Fruit fly (Drosophila melanogaster): ENCODE results near the gene anchor.

anchor gene

DNA sequence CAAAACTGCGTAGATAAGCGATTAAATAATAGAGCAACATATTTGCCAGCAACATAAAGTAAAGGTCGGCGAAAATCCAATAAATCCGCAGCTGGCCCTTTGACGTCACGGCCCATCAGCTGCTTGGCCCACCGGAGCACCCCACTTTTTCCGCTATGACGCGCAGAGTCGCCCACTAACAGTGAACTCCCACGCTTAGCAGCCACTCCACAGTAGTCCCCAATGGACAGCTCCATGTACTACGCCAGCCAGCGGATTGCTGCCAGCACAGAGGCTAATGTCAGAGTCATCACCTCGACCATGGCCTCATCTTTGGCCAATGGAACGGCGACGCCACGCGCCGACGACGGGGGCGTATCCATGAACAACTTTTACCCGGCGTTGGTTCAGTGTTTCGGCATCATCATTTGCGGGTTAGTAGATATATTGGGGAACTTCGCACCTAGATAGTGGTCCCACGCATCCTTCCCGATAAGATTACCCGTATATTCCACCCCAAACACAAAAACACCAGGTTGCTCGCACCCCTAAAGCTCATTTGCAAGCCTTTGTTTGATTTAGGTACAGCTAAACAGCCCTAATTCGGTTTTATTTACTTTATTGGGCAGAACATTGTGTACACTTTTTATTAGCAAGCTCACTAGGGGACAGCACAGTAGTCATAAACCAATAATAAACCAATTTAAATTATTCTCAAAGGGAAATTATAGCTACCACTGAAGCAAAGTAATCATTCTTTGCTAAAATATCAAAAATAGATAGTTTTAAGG, 642 bp downstream of the anchor start:
- TF ChIP-seq Abd-B (GFP tag; optimal IDR thresholded peaks at IDR 0.05) (no peak), sv (GFP tag; optimal IDR thresholded peaks at IDR 0.05) (no peak), CrebA (GFP tag; optimal IDR thresholded peaks at IDR 0.05; ENCODE audit: borderline replicate concordance) (no peak), HLH106 (tag; optimal IDR thresholded peaks at IDR 0.05) (no peak), Hr83 (GFP tag; optimal IDR thresholded peaks at IDR 0.05; ENCODE audit: poor library complexity, severe bottlenecking) (no peak), OdsH (GFP tag; optimal IDR thresholded peaks at IDR 0.05) (no peak), Hnf4 (GFP tag; optimal IDR thresholded peaks at IDR 0.05) (no peak), Vsx2 (GFP tag; optimal IDR thresholded peaks at IDR 0.05; ENCODE audit: partially characterized antibody) (no peak)

DNA sequence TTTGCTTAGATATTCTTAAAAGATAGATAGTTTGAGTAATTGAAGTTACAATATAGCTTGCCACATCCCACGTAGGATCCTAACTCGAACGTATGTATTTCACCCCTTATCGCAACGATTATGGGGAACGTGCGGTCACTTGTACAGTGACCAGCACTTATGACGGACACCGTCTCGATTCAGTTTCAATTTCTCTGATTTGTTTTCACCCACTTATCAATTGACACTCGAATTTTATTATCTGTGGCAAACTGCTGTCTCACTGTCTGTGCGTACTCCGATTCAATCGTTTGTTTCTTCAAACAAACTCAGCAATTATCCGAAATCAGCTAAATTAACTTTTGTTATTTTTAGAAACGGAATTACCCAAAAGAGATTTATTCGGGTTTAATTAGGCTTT, 1.3 kb downstream of the anchor start:
- TF ChIP-seq Vsx2 (GFP tag; optimal IDR thresholded peaks at IDR 0.05; ENCODE audit: partially characterized antibody) (no peak), Hr83 (GFP tag; optimal IDR thresholded peaks at IDR 0.05; ENCODE audit: poor library complexity, severe bottlenecking) (no peak), h (GFP tag; optimal IDR thresholded peaks at IDR 0.05) (peak; percentile 25), woc (GFP tag; optimal IDR thresholded peaks at IDR 0.05) (no peak), tai (GFP tag; optimal IDR thresholded peaks at IDR 0.05) (no peak), GATAd (GFP tag; optimal IDR thresholded peaks at IDR 0.05) (no peak), foxo (GFP tag; optimal IDR thresholded peaks at IDR 0.05) (peak in 1 of 2 experiments; percentile 6)

DNA sequence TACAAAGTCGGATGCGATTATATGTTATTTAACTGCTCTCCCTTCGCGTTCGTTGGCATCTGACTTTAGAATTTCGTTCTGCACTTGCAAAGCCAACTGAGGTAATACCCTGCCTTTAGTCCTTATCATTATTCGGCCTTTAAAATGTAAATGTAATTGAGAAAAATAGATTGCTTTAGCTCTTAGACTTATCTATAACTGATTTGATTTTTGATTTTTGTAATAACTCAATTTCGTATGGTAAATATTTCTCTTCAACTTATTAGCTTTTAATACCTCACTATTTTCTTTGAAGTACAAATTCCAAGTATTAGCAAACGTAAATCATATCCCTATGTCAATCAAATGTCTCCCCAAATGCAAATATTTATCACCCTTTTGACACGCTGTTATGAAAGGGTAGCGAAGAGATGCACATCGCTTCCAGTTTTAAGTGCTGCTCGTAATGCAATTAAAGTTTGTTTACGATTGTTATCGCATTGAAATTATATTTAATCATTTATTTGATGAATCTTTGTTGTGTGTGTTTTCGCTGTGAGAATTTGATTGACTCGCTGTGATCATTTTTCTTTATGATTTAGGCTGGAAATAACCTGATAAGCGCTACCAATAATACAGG, 2.7 kb downstream of the anchor start:
- TF ChIP-seq rgr (GFP tag; optimal IDR thresholded peaks at IDR 0.05) (no peak), GATAd (GFP tag; optimal IDR thresholded peaks at IDR 0.05) (no peak), ey (GFP tag; optimal IDR thresholded peaks at IDR 0.05) (no peak), Myc (optimal IDR thresholded peaks at IDR 0.05) (no peak), Abd-B (GFP tag; optimal IDR thresholded peaks at IDR 0.05) (no peak)

DNA sequence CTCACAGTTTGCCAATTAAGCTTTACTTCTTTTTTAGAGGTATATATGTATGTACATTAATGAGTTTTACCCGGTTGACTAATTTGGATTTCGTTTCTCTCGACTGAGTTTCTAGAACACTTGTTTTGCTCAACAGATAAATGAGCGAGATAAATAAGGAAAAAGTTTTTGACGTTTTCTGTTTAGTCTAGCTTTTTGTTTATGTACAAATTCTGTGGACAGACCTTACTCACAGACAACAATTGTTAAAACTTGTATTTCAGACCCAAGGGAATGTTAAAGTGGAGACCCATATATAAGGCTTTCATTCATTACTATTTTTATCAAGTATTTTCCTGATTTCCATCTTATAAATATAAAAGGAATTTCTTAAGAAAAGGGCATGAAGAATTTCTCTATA, 3.4 kb downstream of the anchor start:
- peak; percentile 7 for TF ChIP-seq rgr (GFP tag; optimal IDR thresholded peaks at IDR 0.05)
- TF ChIP-seq Abd-B (GFP tag; optimal IDR thresholded peaks at IDR 0.05) = no peak

DNA sequence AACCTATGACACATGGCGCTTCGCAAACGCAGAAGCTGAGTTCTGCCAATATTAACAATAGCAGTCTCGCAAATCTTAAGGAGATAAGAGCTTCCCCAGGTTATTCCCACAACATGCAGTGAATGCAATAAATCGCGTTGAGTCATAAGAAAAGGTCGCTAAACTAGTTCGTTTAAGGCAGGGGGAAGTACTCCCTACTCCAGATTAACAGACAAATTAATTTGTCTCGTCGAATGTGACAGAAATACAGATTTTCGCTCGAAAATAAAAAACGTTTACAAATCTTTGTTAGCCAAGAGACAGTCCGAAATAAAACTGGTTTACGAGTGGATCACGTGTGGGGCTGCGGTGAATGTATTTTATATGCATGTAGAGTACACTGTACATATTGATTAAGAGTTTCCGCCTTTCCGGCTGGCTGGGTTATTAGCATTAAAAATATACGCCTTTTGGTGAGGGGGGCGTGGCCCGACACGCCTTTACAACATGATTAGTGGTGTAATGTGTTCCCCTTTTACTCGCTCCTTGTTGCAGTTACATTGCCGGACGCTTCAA, 4.0 kb downstream of the anchor start:
- TF ChIP-seq HLH106 (tag; optimal IDR thresholded peaks at IDR 0.05) = no peak
- no peak for TF ChIP-seq Sp1 (GFP tag; optimal IDR thresholded peaks at IDR 0.05)
- no peak for TF ChIP-seq h (GFP tag; optimal IDR thresholded peaks at IDR 0.05)
- no peak for TF ChIP-seq N (GFP tag; optimal IDR thresholded peaks at IDR 0.05)
- TF ChIP-seq Vsx2 (GFP tag; optimal IDR thresholded peaks at IDR 0.05; ENCODE audit: partially characterized antibody) = peak; percentile 40
- TF ChIP-seq lola (GFP tag; optimal IDR thresholded peaks at IDR 0.05) = no peak
- TF ChIP-seq fru (GFP tag; optimal IDR thresholded peaks at IDR 0.05) = no peak
- TF ChIP-seq Myc (optimal IDR thresholded peaks at IDR 0.05) = no peak
- no peak for TF ChIP-seq Hr83 (GFP tag; optimal IDR thresholded peaks at IDR 0.05; ENCODE audit: poor library complexity, severe bottlenecking)
- TF ChIP-seq Mio (GFP tag; optimal IDR thresholded peaks at IDR 0.05) = no peak
- no peak for TF ChIP-seq pan (optimal IDR thresholded peaks at IDR 0.05)
- TF ChIP-seq Dfd (GFP tag; optimal IDR thresholded peaks at IDR 0.05) = no peak
- no peak for TF ChIP-seq Rel (GFP tag; optimal IDR thresholded peaks at IDR 0.05)
- TF ChIP-seq Rel (tag; optimal IDR thresholded peaks at IDR 0.05) = peak; percentile 93

DNA sequence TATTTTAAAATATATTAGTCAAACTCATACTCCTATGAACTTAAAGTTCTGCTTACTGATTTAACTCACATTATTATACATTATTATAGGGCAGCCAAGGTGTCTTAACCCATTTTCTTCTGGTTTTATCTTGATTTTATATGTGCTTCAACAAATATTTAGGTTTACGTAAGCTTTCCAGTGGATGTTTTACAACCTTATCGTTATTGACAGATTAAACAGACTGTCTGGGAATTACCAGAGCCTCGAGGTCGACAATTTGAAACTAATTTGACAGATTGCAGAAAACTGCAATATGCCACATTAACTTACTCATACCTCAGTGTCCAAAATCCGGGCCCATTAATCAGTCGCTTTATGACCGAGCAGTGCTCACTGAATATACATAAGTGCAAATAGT, 9.6 kb downstream of the anchor start:
- TF ChIP-seq Hr78 (GFP tag; optimal IDR thresholded peaks at IDR 0.05) (no peak), Abd-B (GFP tag; optimal IDR thresholded peaks at IDR 0.05) (no peak), Sp1 (GFP tag; optimal IDR thresholded peaks at IDR 0.05) (no peak), Rel (GFP tag; optimal IDR thresholded peaks at IDR 0.05) (no peak), Rel (tag; optimal IDR thresholded peaks at IDR 0.05) (peak; percentile 34), foxo (GFP tag; optimal IDR thresholded peaks at IDR 0.05) (peak in 1 of 2 experiments; percentile 2)

DNA sequence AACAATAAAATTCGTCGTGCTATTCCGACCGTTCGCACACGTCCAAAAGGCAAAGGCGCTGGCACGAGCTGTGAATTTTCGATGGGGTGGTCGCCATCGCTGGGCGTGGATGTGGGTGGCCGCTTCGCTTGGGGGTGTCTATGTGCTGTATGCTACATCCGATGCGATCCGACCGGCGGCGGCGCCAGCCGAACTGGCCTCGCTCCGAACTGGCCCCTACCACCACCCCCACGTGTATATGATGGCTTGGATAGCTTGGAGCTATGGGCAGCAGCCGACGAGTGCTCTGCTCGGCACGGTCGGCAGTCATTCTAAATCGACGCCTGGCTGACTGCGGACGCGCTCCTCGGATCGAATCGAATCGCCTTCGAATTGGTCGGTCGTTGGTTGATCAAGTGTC, 11.5 kb downstream of the anchor start, which contains the start of gene CG7497:
Gene CG7497, plus strand, starts transcription at position 308 of the 400 bp plus-strand sequence.
- no peak for TF ChIP-seq fru (GFP tag; optimal IDR thresholded peaks at IDR 0.05)
- no peak for TF ChIP-seq Sp1 (GFP tag; optimal IDR thresholded peaks at IDR 0.05)
- no peak for TF ChIP-seq CG32264 (GFP tag; optimal IDR thresholded peaks at IDR 0.05)
- no peak for TF ChIP-seq Mio (GFP tag; optimal IDR thresholded peaks at IDR 0.05)
- TF ChIP-seq woc (GFP tag; optimal IDR thresholded peaks at IDR 0.05) = no peak
- no peak for TF ChIP-seq Abd-B (GFP tag; optimal IDR thresholded peaks at IDR 0.05)
- TF ChIP-seq Dif (GFP tag; optimal IDR thresholded peaks at IDR 0.05; ENCODE audit: partially characterized antibody) = no peak
- no peak for TF ChIP-seq foxo (GFP tag; optimal IDR thresholded peaks at IDR 0.05)
- no peak for TF ChIP-seq lola (GFP tag; optimal IDR thresholded peaks at IDR 0.05)
- TF ChIP-seq CG9705 (GFP tag; optimal IDR thresholded peaks at IDR 0.05) = no peak
- TF ChIP-seq N (GFP tag; optimal IDR thresholded peaks at IDR 0.05) = no peak
- TF ChIP-seq rgr (GFP tag; optimal IDR thresholded peaks at IDR 0.05) = no peak
- TF ChIP-seq Myc (optimal IDR thresholded peaks at IDR 0.05) = no peak
- TF ChIP-seq Rel (GFP tag; optimal IDR thresholded peaks at IDR 0.05) = no peak
- TF ChIP-seq Rel (tag; optimal IDR thresholded peaks at IDR 0.05) = no peak
- no peak for TF ChIP-seq dl (GFP tag; optimal IDR thresholded peaks at IDR 0.05; ENCODE audit: insufficient read depth in 1 of 2, partially characterized antibody in 2 of 2)
- TF ChIP-seq sv (GFP tag; optimal IDR thresholded peaks at IDR 0.05) = no peak
- no peak for TF ChIP-seq h (GFP tag; optimal IDR thresholded peaks at IDR 0.05)
- TF ChIP-seq Hr83 (GFP tag; optimal IDR thresholded peaks at IDR 0.05; ENCODE audit: poor library complexity, severe bottlenecking) = no peak
